Worm (Caenorhabditis elegans) whole organism, L4 larva: ENCODE data around the gene sru-31.
A peak's percentile ranks its signal among the peaks of the same experiment; 100 is the strongest.

Experiments used
- D1046.2 ChIP-seq: fragments of 200-800 bp; sonication (Bioruptor generic); IDR thresholded peaks from 2 replicates; pipeline ENCODE4 v1.3.6; 2022; ENCODE audit warnings: missing genetic modification characterization, missing compliant biosample characterization
- F10B5.3 ChIP-seq: sonication (generic microtip); optimal IDR thresholded peaks from 2 replicates; lab custom pipeline; 2016; ENCODE audit warnings: mild to moderate bottlenecking, missing genetic modification characterization, missing compliant biosample characterization
- F26F4.8 ChIP-seq: fragments of 200-800 bp; sonication (Bioruptor generic); conservative IDR thresholded peaks from 2 replicates; pipeline ENCODE4 v1.3.6; 2022; ENCODE audit warnings: missing genetic modification characterization, missing compliant biosample characterization
- T20F7.1 ChIP-seq: fragments of 200-800 bp; sonication (Bioruptor generic); optimal IDR thresholded peaks from 2 replicates; lab custom pipeline; 2018; ENCODE audit warnings: mild to moderate bottlenecking, missing genetic modification characterization, missing compliant biosample characterization
- Y105C5A.15 ChIP-seq: fragments of 200-800 bp; sonication (Bioruptor generic); IDR thresholded peaks from 2 replicates; pipeline ENCODE4 v1.3.6; 2022; ENCODE audit warnings: missing genetic modification characterization, missing compliant biosample characterization
- Y48G9A.11 ChIP-seq: fragments of 200-800 bp; sonication (Bioruptor generic); IDR thresholded peaks from 2 replicates; pipeline ENCODE4 v1.3.6; 2022; ENCODE audit warnings: missing genetic modification reagents, missing genetic modification characterization, missing compliant biosample characterization
- Y5F2A.4 ChIP-seq: fragments of 200-800 bp; sonication (Bioruptor generic); optimal IDR thresholded peaks from 2 replicates; lab custom pipeline; 2018; ENCODE audit warnings: mild to moderate bottlenecking, missing genetic modification characterization, missing compliant biosample characterization
- ZK337.2 ChIP-seq: fragments of 200-800 bp; sonication (Bioruptor generic); IDR thresholded peaks from 2 replicates; pipeline ENCODE4 v1.3.6; 2022; ENCODE audit warnings: missing genetic modification reagents, missing genetic modification characterization, missing compliant biosample characterization
- attf-4 ChIP-seq: sonication (generic microtip); optimal IDR thresholded peaks from 3 replicates; lab custom pipeline; 2017; ENCODE audit warnings: missing biosample characterization, missing genetic modification characterization
- ceh-28 ChIP-seq: fragments of 150-350 bp; optimal IDR thresholded peaks from 2 replicates; lab custom pipeline; 2014; ENCODE audit warnings: missing biosample characterization, missing genetic modification reagents, missing genetic modification characterization
- ceh-32 ChIP-seq: sonication (generic microtip); optimal IDR thresholded peaks from 2 replicates; lab custom pipeline; 2016; ENCODE audit warnings: mild to moderate bottlenecking, missing genetic modification characterization, missing compliant biosample characterization; ENCODE audit not compliant: poor library complexity
- ctbp-1 ChIP-seq: fragments of 200-800 bp; sonication (Bioruptor generic); IDR thresholded peaks from 2 replicates; pipeline ENCODE4 v1.3.6; 2022; ENCODE audit warnings: missing genetic modification reagents, missing genetic modification characterization, missing compliant biosample characterization
- daf-12 ChIP-seq: fragments of 150-350 bp; optimal IDR thresholded peaks from 2 replicates; lab custom pipeline; 2014; ENCODE audit warnings: missing biosample characterization, missing genetic modification reagents, missing genetic modification characterization
- daf-19 ChIP-seq: fragments of 200-800 bp; sonication (Bioruptor generic); conservative IDR thresholded peaks from 2 replicates; pipeline ENCODE4 v1.3.6; 2022; ENCODE audit warnings: missing genetic modification characterization, missing compliant biosample characterization
- dmd-8 ChIP-seq: fragments of 200-800 bp; sonication (Bioruptor generic); IDR thresholded peaks from 2 replicates; pipeline ENCODE4 v1.3.6; 2022; ENCODE audit warnings: missing genetic modification characterization, missing compliant biosample characterization
- dmd-9 ChIP-seq: fragments of 200-800 bp; sonication (Bioruptor generic); IDR thresholded peaks from 2 replicates; pipeline ENCODE4 v1.3.6; 2022; ENCODE audit warnings: missing genetic modification reagents, missing genetic modification characterization, missing compliant biosample characterization
- egl-43 ChIP-seq: fragments of 200-800 bp; sonication (Bioruptor generic); IDR thresholded peaks from 2 replicates; pipeline ENCODE4 v1.3.6; 2022; ENCODE audit warnings: missing genetic modification reagents, missing genetic modification characterization, missing compliant biosample characterization
- fkh-10 ChIP-seq: fragments of 150-350 bp; optimal IDR thresholded peaks from 2 replicates; lab custom pipeline; 2014; ENCODE audit warnings: missing biosample characterization, missing genetic modification reagents, missing genetic modification characterization
- fos-1 ChIP-seq: fragments of 150-350 bp; optimal IDR thresholded peaks from 2 replicates; lab custom pipeline; 2014; ENCODE audit warnings: missing biosample characterization, missing genetic modification characterization
- gei-8 ChIP-seq: fragments of 200-800 bp; sonication (Bioruptor generic); optimal IDR thresholded peaks from 2 replicates; lab custom pipeline; 2018; ENCODE audit warnings: mild to moderate bottlenecking, missing genetic modification characterization, missing compliant biosample characterization
- hif-1 ChIP-seq, 2 experiments: sonication (generic microtip); optimal IDR thresholded peaks; 2 replicates each; lab custom pipeline; 2016 to 2017; ENCODE audit warnings: missing compliant biosample characterization in 2 of 2, missing genetic modification characterization in 2 of 2, missing genetic modification reagents in 2 of 2, missing genotype in 2 of 2, mild to moderate bottlenecking in 1 of 2
- hmg-1.1 ChIP-seq: fragments of 200-800 bp; sonication (Bioruptor generic); IDR thresholded peaks from 2 replicates; pipeline ENCODE4 v1.3.6; 2022; ENCODE audit warnings: missing genetic modification reagents, missing genetic modification characterization, missing compliant biosample characterization
- lin-1 ChIP-seq: fragments of 200-800 bp; sonication (Bioruptor generic); IDR thresholded peaks from 2 replicates; pipeline ENCODE4 v1.3.6; 2022; ENCODE audit warnings: missing genetic modification reagents, missing genetic modification characterization, missing compliant biosample characterization
- lin-13 ChIP-seq: fragments of 150-350 bp; optimal IDR thresholded peaks from 2 replicates; lab custom pipeline; 2014; ENCODE audit warnings: missing biosample characterization, missing genetic modification reagents, missing genetic modification characterization
- lin-29 ChIP-seq: fragments of 200-800 bp; sonication (Bioruptor generic); IDR thresholded peaks from 2 replicates; pipeline ENCODE4 v1.3.6; 2022; ENCODE audit warnings: missing genetic modification reagents, missing genetic modification characterization, missing compliant biosample characterization
- lin-38 ChIP-seq: fragments of 200-800 bp; sonication (Bioruptor generic); IDR thresholded peaks from 2 replicates; pipeline ENCODE4 v1.3.6; 2022; ENCODE audit warnings: missing genetic modification reagents, missing genetic modification characterization, missing compliant biosample characterization
- lsy-2 ChIP-seq, 2 experiments: fragments of 150-350 bp in 1 of 2; sonication (generic microtip) in 1 of 2; optimal IDR thresholded peaks; 2 replicates each; lab custom pipeline; 2014 to 2017; ENCODE audit warnings: missing biosample characterization in 2 of 2, missing genetic modification characterization in 2 of 2
- madf-5 ChIP-seq, 2 experiments: fragments of 200-800 bp; sonication (Bioruptor generic); IDR thresholded peaks; 2 replicates each; pipeline ENCODE4 v1.3.6; 2022; ENCODE audit warnings: missing compliant biosample characterization in 2 of 2, missing genetic modification characterization in 2 of 2
- madf-9 ChIP-seq: fragments of 200-800 bp; sonication (Bioruptor generic); conservative IDR thresholded peaks from 2 replicates; pipeline ENCODE4 v1.3.6; 2022; ENCODE audit warnings: missing genetic modification reagents, missing genetic modification characterization, missing compliant biosample characterization
- mdl-1 ChIP-seq, 2 experiments: fragments of 150-350 bp in 1 of 2; sonication (generic microtip) in 1 of 2; optimal IDR thresholded peaks; 2 replicates each; lab custom pipeline; 2014 to 2017; ENCODE audit warnings: missing biosample characterization in 2 of 2, missing genetic modification characterization in 2 of 2
- mdt-29 ChIP-seq: fragments of 200-800 bp; sonication (Bioruptor generic); IDR thresholded peaks from 2 replicates; pipeline ENCODE4 v1.3.6; 2022; ENCODE audit warnings: missing genetic modification reagents, missing genetic modification characterization, missing compliant biosample characterization
- mep-1 ChIP-seq: fragments of 150-350 bp; sonication (generic microtip); optimal IDR thresholded peaks from 3 replicates; lab custom pipeline; 2014; ENCODE audit warnings: missing biosample characterization, missing genetic modification characterization
- mes-2 ChIP-seq: sonication (generic microtip); optimal IDR thresholded peaks from 2 replicates; lab custom pipeline; 2016; ENCODE audit warnings: missing genotype, mild to moderate bottlenecking, missing genetic modification characterization, missing compliant biosample characterization; ENCODE audit not compliant: poor library complexity, severe bottlenecking
- mxl-3 ChIP-seq: fragments of 200-800 bp; sonication (Bioruptor generic); optimal IDR thresholded peaks from 2 replicates; lab custom pipeline; 2018; ENCODE audit warnings: mild to moderate bottlenecking, missing genetic modification characterization, missing compliant biosample characterization
- nhr-10 ChIP-seq: fragments of 150-350 bp; optimal IDR thresholded peaks from 2 replicates; lab custom pipeline; 2014; ENCODE audit warnings: missing biosample characterization, missing genetic modification characterization
- nhr-111 ChIP-seq: fragments of 200-800 bp; sonication (Bioruptor generic); optimal IDR thresholded peaks from 2 replicates; lab custom pipeline; 2018; ENCODE audit warnings: mild to moderate bottlenecking, missing genetic modification characterization, missing compliant biosample characterization
- nhr-42 ChIP-seq: fragments of 200-800 bp; sonication (Bioruptor generic); IDR thresholded peaks from 2 replicates; pipeline ENCODE4 v1.3.6; 2022; ENCODE audit warnings: missing genetic modification characterization, missing compliant biosample characterization
- nhr-6 ChIP-seq: fragments of 150-350 bp; optimal IDR thresholded peaks from 2 replicates; lab custom pipeline; 2014; ENCODE audit warnings: missing biosample characterization, missing genetic modification characterization
- nhr-77 ChIP-seq: fragments of 150-350 bp; optimal IDR thresholded peaks from 2 replicates; lab custom pipeline; 2014; ENCODE audit warnings: missing biosample characterization, missing genetic modification characterization
- pha-4 ChIP-seq, 2 experiments: fragments of 150-350 bp in 1 of 2; fragments of 200-800 bp in 1 of 2; sonication (Bioruptor generic) in 1 of 2; IDR thresholded peaks in 1 of 2; optimal IDR thresholded peaks in 1 of 2; 2 replicates each; pipeline versions ENCODE4 v1.3.6 to Lab custom; 2014 to 2022; ENCODE audit warnings: missing genetic modification characterization in 2 of 2, missing genetic modification reagents in 2 of 2, missing biosample characterization in 1 of 2, missing compliant biosample characterization in 1 of 2
- rbr-2 ChIP-seq: sonication (generic microtip); optimal IDR thresholded peaks from 2 replicates; lab custom pipeline; 2016; ENCODE audit warnings: missing genotype, missing genetic modification characterization, missing compliant biosample characterization
- sdz-12 ChIP-seq: fragments of 200-800 bp; sonication (Bioruptor generic); optimal IDR thresholded peaks from 2 replicates; lab custom pipeline; 2018; ENCODE audit warnings: mild to moderate bottlenecking, missing genetic modification characterization, missing compliant biosample characterization
- snpc-1.2 ChIP-seq: fragments of 200-800 bp; sonication (Bioruptor generic); IDR thresholded peaks from 2 replicates; pipeline ENCODE4 v1.3.6; 2022; ENCODE audit warnings: missing genetic modification reagents, missing genetic modification characterization, missing compliant biosample characterization
- tag-97 ChIP-seq: fragments of 200-800 bp; sonication (Bioruptor generic); IDR thresholded peaks from 2 replicates; pipeline ENCODE4 v1.3.6; 2022; ENCODE audit warnings: missing genetic modification characterization, missing compliant biosample characterization
- unc-130 ChIP-seq: sonication (generic microtip); optimal IDR thresholded peaks from 2 replicates; lab custom pipeline; 2016; ENCODE audit warnings: missing genetic modification reagents, missing genetic modification characterization, missing compliant biosample characterization
- unc-39 ChIP-seq: sonication (generic microtip); optimal IDR thresholded peaks from 2 replicates; lab custom pipeline; 2017; ENCODE audit warnings: missing biosample characterization, missing genetic modification characterization
- vab-7 ChIP-seq: fragments of 200-800 bp; sonication (Bioruptor generic); IDR thresholded peaks from 2 replicates; pipeline ENCODE4 v1.3.6; 2022; ENCODE audit warnings: missing genetic modification reagents, missing genetic modification characterization, missing compliant biosample characterization
- zfp-2 ChIP-seq: sonication (generic microtip); optimal IDR thresholded peaks from 2 replicates; lab custom pipeline; 2016; ENCODE audit warnings: mild to moderate bottlenecking, missing genetic modification characterization, missing compliant biosample characterization
- zip-11 ChIP-seq: fragments of 200-800 bp; sonication (Bioruptor generic); IDR thresholded peaks from 2 replicates; pipeline ENCODE4 v1.3.6; 2022; ENCODE audit warnings: missing genetic modification characterization, missing compliant biosample characterization
- ztf-7 ChIP-seq: fragments of 150-350 bp; optimal IDR thresholded peaks from 2 replicates; lab custom pipeline; 2014; ENCODE audit warnings: missing biosample characterization, missing genetic modification characterization

Gene sru-31

DNA sequence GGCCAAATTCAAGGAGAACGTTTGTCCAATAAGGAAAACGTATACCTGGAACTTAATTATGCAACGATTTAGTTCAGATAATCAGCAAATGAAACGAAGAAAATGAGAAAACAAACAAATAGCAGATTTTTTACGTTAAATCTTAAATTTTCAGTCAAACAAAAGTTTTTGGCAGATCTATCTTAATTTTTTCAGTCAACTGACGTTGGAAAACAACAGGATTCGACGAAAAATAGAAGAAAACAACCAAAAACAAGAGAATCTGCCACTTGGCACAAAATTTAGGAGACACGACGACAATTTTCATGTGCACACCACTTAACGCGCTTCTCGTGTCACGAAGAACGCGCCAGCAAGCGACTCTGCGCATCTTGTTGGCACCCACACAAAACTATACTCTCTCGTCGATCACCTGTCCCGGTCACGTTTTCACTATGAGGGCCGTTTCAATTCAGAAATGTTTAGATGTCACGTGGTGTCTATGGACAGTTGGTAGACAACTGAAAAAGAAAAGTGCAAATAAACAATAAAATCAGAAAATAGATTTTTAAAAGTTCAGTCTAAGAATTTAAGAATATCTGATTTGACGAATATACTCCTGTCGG is 26.7 kb upstream of the sru-31 start, which contains the start of gene ztf-7:
ztf-7 (minus strand) TSS at position 51 of the 605 bp plus-strand sequence.
- TF ChIP-seq nhr-77 (tag; lab: Kevin White, UChicago) (peak; percentile 97), T20F7.1 (peak; percentile 91), ctbp-1 (GFP tag; lab: Robert Waterston, UW) (peak; percentile 92), nhr-6 (tag; lab: Kevin White, UChicago) (peak; percentile 87), Y5F2A.4 (GFP tag; lab: Kevin White, UChicago) (no peak), fkh-10 (GFP tag; lab: Kevin White, UChicago) (no peak), Y105C5A.15 (no peak), nhr-42 (GFP tag; lab: Robert Waterston, UW) (peak; percentile 94), zfp-2 (tag; lab: Kevin White, UChicago) (peak; percentile 52), F10B5.3 (peak; percentile 79), vab-7 (GFP tag; lab: Robert Waterston, UW) (peak; percentile 80), snpc-1.2 (GFP tag; lab: Robert Waterston, UW) (0 out of 2 replicates have a peak, but pooled peaks have one; percentile 18), nhr-111 (GFP tag; lab: Kevin White, UChicago) (no peak), attf-4 (no peak), pha-4 (GFP tag; IDR thresholded peaks at IDR 0.05; lab: Robert Waterston, UW) (peak; percentile 84), pha-4 (tag; optimal IDR thresholded peaks at IDR 0.05; lab: Kevin White, UChicago) (peak; percentile 41), ZK337.2 (GFP tag; lab: Robert Waterston, UW) (no peak; the same call in 1 of the 2 replicates), mdt-29 (GFP tag; lab: Robert Waterston, UW) (peak; percentile 95), mes-2 (peak; percentile 90), fos-1 (tag; lab: Kevin White, UChicago) (no peak), gei-8 (GFP tag; lab: Kevin White, UChicago) (peak; percentile 88), sdz-12 (GFP tag; lab: Kevin White, UChicago) (no peak), dmd-9 (GFP tag; lab: Robert Waterston, UW) (peak; percentile 80; the same call in 1 of the 2 replicates), zip-11 (GFP tag; lab: Robert Waterston, UW) (no peak), lin-38 (peak; percentile 87), F26F4.8 (GFP tag; lab: Robert Waterston, UW) (no peak), lin-29 (GFP tag; lab: Robert Waterston, UW) (peak; percentile 85), mxl-3 (GFP tag; lab: Kevin White, UChicago) (peak; percentile 99), lin-13 (GFP tag; lab: Kevin White, UChicago) (peak; percentile 92), daf-12 (no peak), mdl-1 (tag; optimal IDR thresholded peaks at IDR 0.05; lab: Kevin White, UChicago) (peak; percentile 75 to 98), lsy-2 (tag; optimal IDR thresholded peaks at IDR 0.05; lab: Kevin White, UChicago) (peak; percentile 80 to 95), daf-19 (GFP tag; lab: Robert Waterston, UW) (peak; percentile 85), ceh-32 (tag; lab: Kevin White, UChicago) (peak; percentile 44), ceh-28 (tag; lab: Kevin White, UChicago) (no peak), rbr-2 (peak; percentile 95), D1046.2 (GFP tag; lab: Robert Waterston, UW) (peak; percentile 55; the same call in 1 of the 2 replicates), egl-43 (GFP tag; lab: Robert Waterston, UW) (no peak), mep-1 (tag; lab: Kevin White, UChicago) (peak; percentile 97), tag-97 (GFP tag; lab: Robert Waterston, UW) (no peak), lin-1 (GFP tag; lab: Robert Waterston, UW) (peak; percentile 93), Y48G9A.11 (GFP tag; lab: Robert Waterston, UW) (no peak), hmg-1.1 (GFP tag; lab: Robert Waterston, UW) (peak; percentile 91), nhr-10 (tag; lab: Kevin White, UChicago) (peak; percentile 60), madf-9 (peak; percentile 86), dmd-8 (GFP tag; lab: Robert Waterston, UW) (no peak), hif-1 (tag; optimal IDR thresholded peaks at IDR 0.05; lab: Kevin White, UChicago) (peak; percentile 74 to 92), ztf-7 (tag; lab: Kevin White, UChicago) (peak; percentile 73), unc-39 (no peak), unc-130 (GFP tag; lab: Kevin White, UChicago) (no peak), madf-5 (GFP tag; IDR thresholded peaks at IDR 0.05; lab: Robert Waterston, UW) (no peak)
